Fruit fly (Drosophila melanogaster): ENCODE measurements around the gene CG15387.

Gene CG15387

dm6 chr2L:2175930-2176643, 50.0 kb downstream of the CG15387 start (continued):
- TF ChIP-seq CG3065 (GFP tag; optimal IDR thresholded peaks at IDR 0.05) (no peak), CG10959 (GFP tag; IDR thresholded peaks at IDR 0.05) (no peak), Atf-2 (GFP tag; optimal IDR thresholded peaks at IDR 0.05) (no peak), zfh2 (GFP tag; optimal IDR thresholded peaks at IDR 0.05) (peak; percentile 37), sqz (GFP tag; optimal IDR thresholded peaks at IDR 0.05) (peak; percentile 27), Stat92E (GFP tag; optimal IDR thresholded peaks at IDR 0.05) (no peak), Hr51 (GFP tag; optimal IDR thresholded peaks at IDR 0.05) (peak in 1 of 2 experiments; percentile 77), CG4617 (GFP tag; optimal IDR thresholded peaks at IDR 0.05; ENCODE audit: borderline replicate concordance) (no peak), dmrt99B (tag; optimal IDR thresholded peaks at IDR 0.05) (peak; percentile 52), dpn (GFP tag; optimal IDR thresholded peaks at IDR 0.05) (no peak), Dip2 (GFP tag; IDR thresholded peaks at IDR 0.05) (no peak), CG15601 (tag; optimal IDR thresholded peaks at IDR 0.05) (peak; percentile 2), ato (GFP tag; IDR thresholded peaks at IDR 0.05; ENCODE audit: partially characterized antibody) (no peak), pros (GFP tag; optimal IDR thresholded peaks at IDR 0.05) (no peak), bsh (GFP tag; optimal IDR thresholded peaks at IDR 0.05) (peak in 1 of 2 experiments; percentile 28), zen2 (GFP tag; IDR thresholded peaks at IDR 0.05; ENCODE audit: partially characterized antibody) (no peak), Side (GFP tag; optimal IDR thresholded peaks at IDR 0.05) (no peak), CG17568 (GFP tag; optimal IDR thresholded peaks at IDR 0.05) (peak; percentile 2), D19A (tag; optimal IDR thresholded peaks at IDR 0.05) (no peak), Hand (GFP tag; optimal IDR thresholded peaks at IDR 0.05) (peak; percentile 32), az2 (GFP tag; optimal IDR thresholded peaks at IDR 0.05) (no peak), CG7556 (GFP tag; optimal IDR thresholded peaks at IDR 0.05) (peak; percentile 72), wek (GFP tag; optimal IDR thresholded peaks at IDR 0.05) (no peak), MBD-R2 (GFP tag; IDR thresholded peaks at IDR 0.05) (no peak), Sox102F (GFP tag; optimal IDR thresholded peaks at IDR 0.05) (peak; percentile 50), CG6654 (GFP tag; optimal IDR thresholded peaks at IDR 0.05) (no peak), sna (GFP tag; IDR thresholded peaks at IDR 0.05; ENCODE audit: partially characterized antibody) (no peak), so (GFP tag; IDR thresholded peaks at IDR 0.05) (0 out of 3 replicates have a peak, but pooled peaks have one; percentile 8), luna (GFP tag; optimal IDR thresholded peaks at IDR 0.05) (no peak), Bteb2 (GFP tag; optimal IDR thresholded peaks at IDR 0.05) (peak; percentile 35), cad (GFP tag; optimal IDR thresholded peaks at IDR 0.05) (peak; percentile 36), Fer3 (tag; optimal IDR thresholded peaks at IDR 0.05) (peak; percentile 68), lbe (GFP tag; optimal IDR thresholded peaks at IDR 0.05) (no peak), Taf1 (GFP tag; IDR thresholded peaks at IDR 0.05) (peak; percentile 20; the same call in 1 of the 2 replicates), wor (GFP tag; IDR thresholded peaks at IDR 0.05) (0 out of 2 replicates have a peak, but pooled peaks have one; percentile 28), Atf3 (GFP tag; optimal IDR thresholded peaks at IDR 0.05) (no peak), CG9932 (GFP tag; IDR thresholded peaks at IDR 0.05) (peak; percentile 62), CG3995 (GFP tag; optimal IDR thresholded peaks at IDR 0.05) (peak; percentile 58), Vsx1 (GFP tag; optimal IDR thresholded peaks at IDR 0.05) (no peak), CG14965 (GFP tag; optimal IDR thresholded peaks at IDR 0.05; ENCODE audit: borderline replicate concordance) (no peak), pzg (GFP tag; optimal IDR thresholded peaks at IDR 0.05) (no peak), Chrac-16 (GFP tag; optimal IDR thresholded peaks at IDR 0.05) (no peak), fu2 (GFP tag; optimal IDR thresholded peaks at IDR 0.05) (peak; percentile 27), Lhr (GFP tag; optimal IDR thresholded peaks at IDR 0.05) (no peak), pfk (GFP tag; optimal IDR thresholded peaks at IDR 0.05) (no peak), tna (GFP tag; IDR thresholded peaks at IDR 0.05; ENCODE audit: partially characterized antibody) (no peak), CG30020 (tag; optimal IDR thresholded peaks at IDR 0.05) (no peak), jumu (GFP tag; optimal IDR thresholded peaks at IDR 0.05) (no peak)

Data from whole organism, embryonic.